Fruit fly (Drosophila melanogaster) whole organism, prepupa: ENCODE data around the gene CG15539.
A peak's percentile ranks its signal among the peaks of the same experiment; 100 is the strongest.

Source experiments
- Blimp-1 ChIP-seq: fragments of 200-800 bp; sonication (Bioruptor generic); optimal IDR thresholded peaks from 3 replicates; lab custom pipeline; 2017; ENCODE audit warnings: missing biosample characterization, missing genetic modification characterization, mild to moderate bottlenecking, moderate library complexity, missing genetic modification reagents
- CG10631 ChIP-seq: fragments of 200-800 bp; sonication (Bioruptor generic); optimal IDR thresholded peaks from 2 replicates; lab custom pipeline; 2016; ENCODE audit warnings: missing biosample characterization, missing genetic modification characterization
- CG10669 ChIP-seq: fragments of 200-800 bp; sonication (Bioruptor generic); optimal IDR thresholded peaks from 3 replicates; lab custom pipeline; 2018; ENCODE audit warnings: missing biosample characterization, mild to moderate bottlenecking, missing genetic modification characterization, moderate library complexity
- CG11294 ChIP-seq: fragments of 200-800 bp; sonication (Bioruptor generic); IDR thresholded peaks from 2 replicates; pipeline ENCODE4 v1.3.6; 2022; ENCODE audit warnings: missing biosample characterization, missing genetic modification characterization
- CG11902 ChIP-seq: fragments of 200-800 bp; sonication (Bioruptor generic); optimal IDR thresholded peaks from 3 replicates; lab custom pipeline; 2016; ENCODE audit warnings: missing biosample characterization, missing genetic modification characterization
- CG1621 ChIP-seq: fragments of 200-800 bp; sonication (Bioruptor generic); optimal IDR thresholded peaks from 3 replicates; lab custom pipeline; 2018; ENCODE audit warnings: missing biosample characterization, mild to moderate bottlenecking, missing genetic modification characterization
- CG16779 ChIP-seq: fragments of 200-800 bp; sonication (Bioruptor generic); optimal IDR thresholded peaks from 3 replicates; lab custom pipeline; 2017; ENCODE audit warnings: missing biosample characterization, mild to moderate bottlenecking, missing genetic modification characterization
- CG3032 ChIP-seq: fragments of 200-800 bp; optimal IDR thresholded peaks from 2 replicates; lab custom pipeline; 2019; ENCODE audit warnings: missing biosample characterization, mild to moderate bottlenecking, missing genetic modification characterization, moderate library complexity
- CG32006 ChIP-seq: fragments of 200-800 bp; sonication (Bioruptor generic); optimal IDR thresholded peaks from 3 replicates; lab custom pipeline; 2017; ENCODE audit warnings: missing biosample characterization, mild to moderate bottlenecking, missing genetic modification characterization
- CG3919 ChIP-seq: fragments of 200-800 bp; sonication (Bioruptor generic); optimal IDR thresholded peaks from 3 replicates; lab custom pipeline; 2016; ENCODE audit warnings: missing biosample characterization, missing genetic modification characterization
- CG6792 ChIP-seq: fragments of 200-800 bp; sonication (Bioruptor generic); optimal IDR thresholded peaks from 3 replicates; lab custom pipeline; 2016; ENCODE audit warnings: missing biosample characterization, missing genetic modification characterization
- CG9139 ChIP-seq: fragments of 200-800 bp; sonication (Bioruptor generic); optimal IDR thresholded peaks from 3 replicates; lab custom pipeline; 2017; ENCODE audit warnings: missing biosample characterization, mild to moderate bottlenecking, missing genetic modification characterization
- Eip93F ChIP-seq: fragments of 200-800 bp; sonication (Bioruptor generic); optimal IDR thresholded peaks from 2 replicates; lab custom pipeline; 2016; ENCODE audit warnings: missing biosample characterization, mild to moderate bottlenecking, missing genetic modification characterization
- Ets21C ChIP-seq: fragments of 200-800 bp; sonication (Bioruptor generic); optimal IDR thresholded peaks from 3 replicates; lab custom pipeline; 2016; ENCODE audit warnings: missing biosample characterization, missing genetic modification characterization
- Gug ChIP-seq: fragments of 200-800 bp; sonication (Bioruptor generic); IDR thresholded peaks from 2 replicates; pipeline ENCODE4 v1.3.6; 2022; ENCODE audit warnings: missing biosample characterization, missing genetic modification characterization
- Hr39 ChIP-seq: fragments of 200-800 bp; sonication (Bioruptor generic); optimal IDR thresholded peaks from 2 replicates; lab custom pipeline; 2016; ENCODE audit warnings: missing biosample characterization, missing genetic modification characterization
- Hr4 ChIP-seq: fragments of 200-800 bp; sonication (Bioruptor generic); optimal IDR thresholded peaks from 3 replicates; lab custom pipeline; 2016; ENCODE audit warnings: missing biosample characterization, missing genetic modification characterization
- Lpt ChIP-seq: fragments of 200-800 bp; sonication (Bioruptor generic); optimal IDR thresholded peaks from 3 replicates; lab custom pipeline; 2016; ENCODE audit warnings: missing biosample characterization, missing genetic modification characterization
- OdsH ChIP-seq: fragments of 200-800 bp; sonication (Bioruptor generic); optimal IDR thresholded peaks from 3 replicates; lab custom pipeline; 2016; ENCODE audit warnings: missing biosample characterization, missing genetic modification characterization
- Smox ChIP-seq: fragments of 200-800 bp; sonication (Bioruptor generic); optimal IDR thresholded peaks from 3 replicates; lab custom pipeline; 2016; ENCODE audit warnings: missing biosample characterization, missing genetic modification characterization
- Sox15 ChIP-seq: fragments of 200-800 bp; sonication (Bioruptor generic); optimal IDR thresholded peaks from 3 replicates; lab custom pipeline; 2016; ENCODE audit warnings: missing biosample characterization, missing genetic modification characterization
- dac ChIP-seq: fragments of 200-800 bp; sonication (Bioruptor generic); optimal IDR thresholded peaks from 2 replicates; lab custom pipeline; 2017; ENCODE audit warnings: missing biosample characterization, mild to moderate bottlenecking, missing genetic modification characterization
- eg ChIP-seq: fragments of 200-800 bp; sonication (Bioruptor generic); IDR thresholded peaks from 3 replicates; pipeline ENCODE4 v1.3.6; 2022; ENCODE audit warnings: missing biosample characterization, missing genetic modification characterization
- esn ChIP-seq: fragments of 200-800 bp; sonication (Bioruptor generic); optimal IDR thresholded peaks from 2 replicates; lab custom pipeline; 2016; ENCODE audit warnings: missing biosample characterization, mild to moderate bottlenecking, missing genetic modification characterization, moderate library complexity
- fd59A ChIP-seq: fragments of 200-800 bp; sonication (Bioruptor generic); optimal IDR thresholded peaks from 2 replicates; lab custom pipeline; 2017; ENCODE audit warnings: missing biosample characterization, mild to moderate bottlenecking, missing genetic modification characterization, missing genetic modification reagents
- pdm3 ChIP-seq: fragments of 200-800 bp; sonication (Bioruptor generic); optimal IDR thresholded peaks from 3 replicates; lab custom pipeline; 2016; ENCODE audit warnings: missing biosample characterization, missing genetic modification characterization
- salr ChIP-seq, 2 experiments: fragments of 200-800 bp; sonication (Bioruptor generic); optimal IDR thresholded peaks; 3 replicates each; lab custom pipeline; 2016 to 2018; ENCODE audit warnings: missing biosample characterization in 2 of 2, missing genetic modification characterization in 2 of 2, mild to moderate bottlenecking in 1 of 2
- spab ChIP-seq: fragments of 200-800 bp; sonication (Bioruptor generic); optimal IDR thresholded peaks from 2 replicates; lab custom pipeline; 2017; ENCODE audit warnings: missing biosample characterization, mild to moderate bottlenecking, missing genetic modification characterization, missing genetic modification reagents
- svp ChIP-seq: fragments of 200-800 bp; sonication (Bioruptor generic); peaks from one replicate; lab custom pipeline; 2016; ENCODE audit warnings: missing biosample characterization, missing genetic modification characterization
- topi ChIP-seq: fragments of 200-800 bp; sonication (Bioruptor generic); optimal IDR thresholded peaks from 3 replicates; lab custom pipeline; 2016; ENCODE audit warnings: missing biosample characterization, missing genetic modification characterization
- vri ChIP-seq: fragments of 200-800 bp; sonication (Bioruptor generic); optimal IDR thresholded peaks from 3 replicates; lab custom pipeline; 2016; ENCODE audit warnings: missing biosample characterization, mild to moderate bottlenecking, missing genetic modification characterization

Gene CG15539

dm6 chr3R:30501174-30501573 is 4.6 kb upstream of the CG15539 start (continued):
- TF ChIP-seq pdm3 (GFP tag; lab: Kevin White, UChicago): peak; percentile 60
- peak; percentile 70 for TF ChIP-seq CG6792 (GFP tag; lab: Kevin White, UChicago)
- peak; percentile 66 for TF ChIP-seq OdsH
- peak; percentile 53; the same call in 1 of the 2 replicates for TF ChIP-seq Gug
- TF ChIP-seq CG11902 (GFP tag; lab: Kevin White, UChicago): peak; percentile 52
- peak; percentile 62 for TF ChIP-seq CG10631
- peak; percentile 73 for TF ChIP-seq CG32006 (GFP tag; lab: Kevin White, UChicago)
- peak; percentile 88 for TF ChIP-seq Hr39 (GFP tag; lab: Kevin White, UChicago)
- TF ChIP-seq CG1621 (tag; lab: Kevin White, UChicago): peak; percentile 55
- no peak for TF ChIP-seq Eip93F
- TF ChIP-seq fd59A: peak; percentile 20

dm6 chr3R:30503406-30503805 is 2.4 kb upstream of the CG15539 start, which contains the start of gene CG31371:
Gene CG31371, minus strand, starts transcription at chr3R:30503506.
- no peak for TF ChIP-seq salr (GFP tag; optimal IDR thresholded peaks at IDR 0.05; lab: Kevin White, UChicago)
- no peak for TF ChIP-seq pdm3 (GFP tag; lab: Kevin White, UChicago)
- TF ChIP-seq Smox (GFP tag; lab: Kevin White, UChicago): no peak
- no peak for TF ChIP-seq CG11294
- no peak for TF ChIP-seq esn
- TF ChIP-seq Ets21C (GFP tag; lab: Kevin White, UChicago): no peak
- TF ChIP-seq spab (GFP tag; lab: Kevin White, UChicago): no peak
- TF ChIP-seq CG9139 (GFP tag; lab: Kevin White, UChicago): no peak
- no peak for TF ChIP-seq CG10669
- TF ChIP-seq CG3032 (tag; lab: Kevin White, UChicago): no peak
- TF ChIP-seq Hr4: no peak

- TF ChIP-seq CG16779 (tag; lab: Kevin White, UChicago): no peak
- TF ChIP-seq CG32006 (GFP tag; lab: Kevin White, UChicago): no peak
- no peak for TF ChIP-seq salr (GFP tag; optimal IDR thresholded peaks at IDR 0.05; lab: Kevin White, UChicago)
- TF ChIP-seq CG10631: no peak
- TF ChIP-seq eg: no peak
- no peak for TF ChIP-seq esn
- TF ChIP-seq CG10669: no peak
- no peak for TF ChIP-seq vri
- TF ChIP-seq topi (GFP tag; lab: Kevin White, UChicago): no peak
- no peak for TF ChIP-seq CG3919 (GFP tag; lab: Kevin White, UChicago)
- no peak for TF ChIP-seq spab (GFP tag; lab: Kevin White, UChicago)
- TF ChIP-seq CG3032 (tag; lab: Kevin White, UChicago): no peak
- TF ChIP-seq Sox15 (GFP tag; lab: Kevin White, UChicago): no peak
- no peak for TF ChIP-seq fd59A
- no peak for TF ChIP-seq Lpt (GFP tag; lab: Kevin White, UChicago)
- no peak for TF ChIP-seq Ets21C (GFP tag; lab: Kevin White, UChicago)
- TF ChIP-seq dac: no peak
These were observed 1.9 kb downstream of the CG15539 start, which contains the start of gene CG34041 for dm6 chr3R:30507723-30508122. Gene CG34041, plus strand, starts transcription at chr3R:30508023.

- TF ChIP-seq Blimp-1 (GFP tag; lab: Kevin White, UChicago) (no peak), CG3919 (GFP tag; lab: Kevin White, UChicago) (no peak)
- TF ChIP-seq, all 60 proteins: peak for 0
These were observed 6.3 kb downstream of the CG15539 start, which contains the start of gene PH4alphaNE2 for dm6 chr3R:30512114-30512513. Gene PH4alphaNE2, minus strand, starts transcription at chr3R:30512214.

DNA sequence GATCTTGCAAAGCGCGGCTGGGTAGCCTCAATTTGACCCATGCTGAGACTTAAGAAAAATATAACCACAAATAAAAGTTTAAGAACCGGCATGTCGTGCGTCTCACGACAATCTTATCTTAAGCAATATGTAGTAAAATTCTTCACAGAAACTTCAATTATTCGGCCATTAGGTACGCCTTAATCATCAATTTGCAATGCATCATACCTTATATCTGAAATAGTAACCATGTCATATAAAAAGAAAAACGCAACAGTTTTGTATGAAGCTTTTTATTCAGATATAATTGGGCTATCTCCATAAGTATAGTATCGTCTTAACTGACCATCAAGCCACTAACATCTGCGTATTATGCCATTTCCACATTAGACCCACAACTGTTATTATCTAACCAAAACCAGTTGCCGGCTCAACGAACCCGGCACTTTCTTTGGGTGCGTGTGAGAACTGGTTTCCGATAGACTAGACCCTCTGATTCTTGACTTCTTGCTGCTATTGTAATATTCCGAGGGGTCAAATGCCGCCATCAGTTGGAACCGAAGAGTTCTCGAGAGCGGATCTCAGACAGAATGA is 8.6 kb downstream of the CG15539 start, which contains the start of the genes CG31524 and CG9698:
Gene CG31524 (minus strand): TSS at position 101 of the 573 bp plus-strand sequence.
Gene CG9698 (plus strand): TSS at position 523 of the 573 bp plus-strand sequence.
- TF ChIP-seq svp (GFP tag; lab: Kevin White, UChicago) (peak; percentile 1), pdm3 (GFP tag; lab: Kevin White, UChicago) (no peak)
